Fruit fly (Drosophila melanogaster): ENCODE results near the gene bcn92.

The bcn92 gene

DNA sequence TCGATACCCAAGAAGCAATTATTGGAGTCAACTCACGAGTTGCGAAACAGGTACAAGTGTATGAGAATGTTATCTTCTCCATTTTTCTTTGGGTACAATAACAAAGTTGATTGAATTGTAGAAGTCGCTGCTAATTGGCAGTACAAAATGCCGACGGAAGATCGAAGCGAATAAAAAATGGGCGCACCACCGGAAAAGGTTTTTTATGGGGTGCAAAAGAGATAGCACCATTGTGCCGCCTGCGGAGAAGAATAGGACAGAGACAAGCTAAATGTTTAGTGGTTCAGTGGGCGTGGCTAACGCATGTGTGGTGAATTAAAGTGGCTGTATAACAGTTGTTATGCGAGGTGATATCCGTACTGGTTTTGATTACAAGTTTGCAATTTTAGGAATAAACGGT is 9.0 kb downstream of the bcn92 start (continued):
- TF ChIP-seq ash1 (GFP tag; optimal IDR thresholded peaks at IDR 0.05) = peak; percentile 92
- TF ChIP-seq sc (optimal IDR thresholded peaks at IDR 0.05) = no peak
- TF ChIP-seq sc (GFP tag; optimal IDR thresholded peaks at IDR 0.05) = no peak
- peak; percentile 26 for TF ChIP-seq CG10543 (GFP tag; optimal IDR thresholded peaks at IDR 0.05)
- no peak for TF ChIP-seq sd (tag; optimal IDR thresholded peaks at IDR 0.05)
- TF ChIP-seq NC2α (GFP tag; optimal IDR thresholded peaks at IDR 0.05) = no peak
- peak; percentile 33 for TF ChIP-seq kni (GFP tag; optimal IDR thresholded peaks at IDR 0.05)
- peak; percentile 53; the same call in 1 of the 2 replicates for TF ChIP-seq aop (GFP tag; IDR thresholded peaks at IDR 0.05)
- TF ChIP-seq cad (GFP tag; optimal IDR thresholded peaks at IDR 0.05) = peak; percentile 60
- peak; percentile 54 for TF ChIP-seq Jarid2 (GFP tag; optimal IDR thresholded peaks at IDR 0.05)
- no peak for TF ChIP-seq CG6765 (GFP tag; optimal IDR thresholded peaks at IDR 0.05)
- no peak for TF ChIP-seq nau (GFP tag; optimal IDR thresholded peaks at IDR 0.05)
- peak; percentile 8 for TF ChIP-seq CG33557 (GFP tag; optimal IDR thresholded peaks at IDR 0.05)
- TF ChIP-seq CG1602 (GFP tag; optimal IDR thresholded peaks at IDR 0.05) = no peak
- TF ChIP-seq CoRest (tag; optimal IDR thresholded peaks at IDR 0.05) = peak; percentile 21
- TF ChIP-seq CG42726 (GFP tag; IDR thresholded peaks at IDR 0.05; ENCODE audit: partially characterized antibody) = no peak
- TF ChIP-seq CG9817 (tag; optimal IDR thresholded peaks at IDR 0.05) = no peak
- TF ChIP-seq Nf-YB (GFP tag; optimal IDR thresholded peaks at IDR 0.05) = peak; percentile 98
- TF ChIP-seq Vsx1 (GFP tag; optimal IDR thresholded peaks at IDR 0.05) = peak; percentile 8
- no peak for TF ChIP-seq cas (GFP tag; IDR thresholded peaks at IDR 0.05)
- no peak for TF ChIP-seq tll (GFP tag; optimal IDR thresholded peaks at IDR 0.05)
- peak; percentile 9 for TF ChIP-seq twi (tag; optimal IDR thresholded peaks at IDR 0.05)
- TF ChIP-seq Abd-B (GFP tag; optimal IDR thresholded peaks at IDR 0.05) = peak; percentile 9
- peak; percentile 79 for TF ChIP-seq Ets97D (GFP tag; optimal IDR thresholded peaks at IDR 0.05)
- peak; percentile 29; the same call in 1 of the 2 replicates for TF ChIP-seq CG32767 (GFP tag; IDR thresholded peaks at IDR 0.05)
- TF ChIP-seq B-H2 (GFP tag; optimal IDR thresholded peaks at IDR 0.05) = peak; percentile 44
- TF ChIP-seq NfI (GFP tag; optimal IDR thresholded peaks at IDR 0.05) = peak; percentile 30
- TF ChIP-seq caup (GFP tag; optimal IDR thresholded peaks at IDR 0.05; ENCODE audit: severe bottlenecking) = no peak
- TF ChIP-seq Opbp (GFP tag; IDR thresholded peaks at IDR 0.05; ENCODE audit: partially characterized antibody) = 0 out of 3 replicates have a peak, but pooled peaks have one; percentile 29
- peak; percentile 88 for TF ChIP-seq sqz (GFP tag; optimal IDR thresholded peaks at IDR 0.05)
- peak; percentile 46 for TF ChIP-seq mirr (GFP tag; optimal IDR thresholded peaks at IDR 0.05)
- TF ChIP-seq sob (GFP tag; IDR thresholded peaks at IDR 0.05) = no peak
- peak; percentile 1 for TF ChIP-seq CG17385 (GFP tag; optimal IDR thresholded peaks at IDR 0.05)
- TF ChIP-seq Sry-β (GFP tag; optimal IDR thresholded peaks at IDR 0.05) = no peak
- TF ChIP-seq slp2 (GFP tag; optimal IDR thresholded peaks at IDR 0.05) = no peak
- no peak for TF ChIP-seq tin (GFP tag; optimal IDR thresholded peaks at IDR 0.05)
- peak; percentile 19 for TF ChIP-seq Deaf1 (tag; optimal IDR thresholded peaks at IDR 0.05)
- peak; percentile 86 for TF ChIP-seq abd-A (tag; optimal IDR thresholded peaks at IDR 0.05)
- TF ChIP-seq CG1832 (GFP tag; optimal IDR thresholded peaks at IDR 0.05) = peak; percentile 84
- no peak for TF ChIP-seq vnd (GFP tag; IDR thresholded peaks at IDR 0.05; ENCODE audit: partially characterized antibody)
- no peak for TF ChIP-seq Optix (GFP tag; IDR thresholded peaks at IDR 0.05)
- no peak for TF ChIP-seq odd (GFP tag; optimal IDR thresholded peaks at IDR 0.05)
- peak; percentile 58 for TF ChIP-seq pfk (GFP tag; optimal IDR thresholded peaks at IDR 0.05)
- peak; percentile 98 for TF ChIP-seq Nf-YC (tag; optimal IDR thresholded peaks at IDR 0.05)
- no peak for TF ChIP-seq CG3995 (GFP tag; optimal IDR thresholded peaks at IDR 0.05)
- no peak for TF ChIP-seq CG6689 (GFP tag; IDR thresholded peaks at IDR 0.05)

All from whole organism, embryonic.